Worm (Caenorhabditis elegans): Measurements from ENCODE around the gene fnip-2.

- TF ChIP-seq egrh-3 (GFP tag; IDR thresholded peaks at IDR 0.05) (no peak), athp-1 (tag; optimal IDR thresholded peaks at IDR 0.05) (no peak), lsl-1 (GFP tag; optimal IDR thresholded peaks at IDR 0.05) (no peak), unc-62 (GFP tag; optimal IDR thresholded peaks at IDR 0.05) (no peak), pha-4 (tag; optimal IDR thresholded peaks at IDR 0.05) (no peak), madf-8 (GFP tag; conservative IDR thresholded peaks at IDR 0.05) (no peak)
These were observed 1.3 kb upstream of the fnip-2 start for ce11 chrIV:2221350-2221749.
